Fruit fly (Drosophila melanogaster) whole organism, adult: ENCODE results near the gene CG7896.

ENCODE experiments used
- CG11617 ChIP-seq: fragments of 200-800 bp; sonication (Bioruptor generic); optimal IDR thresholded peaks from 2 replicates; lab custom pipeline; 2017; ENCODE audit warnings: mild to moderate bottlenecking, missing biosample characterization, missing genetic modification reagents, missing genetic modification characterization
- CG12768 ChIP-seq: fragments of 200-800 bp; sonication (Bioruptor generic); optimal IDR thresholded peaks from 2 replicates; lab custom pipeline; 2017; ENCODE audit warnings: missing biosample characterization, missing genetic modification characterization, mild to moderate bottlenecking, moderate library complexity, missing genetic modification reagents
- CG14711 ChIP-seq: fragments of 200-800 bp; sonication (Bioruptor generic); optimal IDR thresholded peaks from 2 replicates; lab custom pipeline; 2018; ENCODE audit warnings: missing biosample characterization, mild to moderate bottlenecking, missing genetic modification characterization, moderate library complexity
- CG1620 ChIP-seq: fragments of 200-800 bp; sonication (Bioruptor generic); optimal IDR thresholded peaks from 2 replicates; lab custom pipeline; 2016; ENCODE audit warnings: missing biosample characterization, missing genetic modification characterization
- CG33017 ChIP-seq: fragments of 200-800 bp; sonication (Bioruptor generic); optimal IDR thresholded peaks from 2 replicates; lab custom pipeline; 2018; ENCODE audit warnings: missing biosample characterization, mild to moderate bottlenecking, missing genetic modification characterization, moderate library complexity
- CG5204 ChIP-seq: fragments of 200-800 bp; sonication (Bioruptor generic); optimal IDR thresholded peaks from 2 replicates; lab custom pipeline; 2016; ENCODE audit warnings: missing biosample characterization, missing genetic modification characterization
- CG7045 ChIP-seq: fragments of 200-800 bp; sonication (Bioruptor generic); optimal IDR thresholded peaks from 2 replicates; lab custom pipeline; 2017; ENCODE audit warnings: missing biosample characterization, mild to moderate bottlenecking, missing genetic modification characterization
- CG7101 ChIP-seq: fragments of 200-800 bp; sonication (Bioruptor generic); optimal IDR thresholded peaks from 2 replicates; lab custom pipeline; 2018; ENCODE audit warnings: missing biosample characterization, mild to moderate bottlenecking, missing genetic modification characterization, moderate library complexity
- Clk ChIP-seq: fragments of 200-800 bp; sonication (Bioruptor generic); optimal IDR thresholded peaks from 2 replicates; lab custom pipeline; 2017; ENCODE audit warnings: missing biosample characterization, missing genetic modification characterization
- Crg-1 ChIP-seq: fragments of 200-800 bp; sonication (Bioruptor generic); optimal IDR thresholded peaks from 2 replicates; lab custom pipeline; 2016; ENCODE audit warnings: missing biosample characterization, missing genetic modification characterization
- Hr96 ChIP-seq: fragments of 200-800 bp; sonication (Bioruptor generic); optimal IDR thresholded peaks from 2 replicates; lab custom pipeline; 2016; ENCODE audit warnings: missing biosample characterization, missing genetic modification characterization
- Mnt ChIP-seq: fragments of 200-800 bp; sonication (Bioruptor generic); optimal IDR thresholded peaks from 2 replicates; lab custom pipeline; 2016; ENCODE audit warnings: missing biosample characterization, mild to moderate bottlenecking, missing genetic modification characterization
- bab1 ChIP-seq: fragments of 200-800 bp; sonication (Bioruptor generic); optimal IDR thresholded peaks from 3 replicates; lab custom pipeline; 2019; ENCODE audit warnings: missing biosample characterization, mild to moderate bottlenecking, missing genetic modification characterization, moderate library complexity
- cic ChIP-seq: fragments of 200-800 bp; sonication (Bioruptor generic); optimal IDR thresholded peaks from 2 replicates; lab custom pipeline; 2017; ENCODE audit warnings: missing biosample characterization, mild to moderate bottlenecking, missing genetic modification characterization, moderate library complexity
- cnc ChIP-seq, 2 experiments: fragments of >200 bp; optimal IDR thresholded peaks; 2 replicates each; lab custom pipeline; 2017
- kay ChIP-seq: fragments of 200-800 bp; sonication (Bioruptor generic); peaks from one replicate; lab custom pipeline; 2016; ENCODE audit warnings: missing biosample characterization, missing genetic modification characterization, borderline replicate concordance
- ovo ChIP-seq: fragments of 200-800 bp; sonication (Bioruptor generic); optimal IDR thresholded peaks from 2 replicates; lab custom pipeline; 2016; ENCODE audit warnings: missing biosample characterization, missing genetic modification characterization
- pad ChIP-seq: fragments of 200-800 bp; sonication (Bioruptor generic); optimal IDR thresholded peaks from 3 replicates; lab custom pipeline; 2017; ENCODE audit warnings: missing biosample characterization, missing genetic modification characterization, mild to moderate bottlenecking, moderate library complexity, missing genetic modification reagents
- tj ChIP-seq: fragments of 200-800 bp; sonication (Bioruptor generic); optimal IDR thresholded peaks from 3 replicates; lab custom pipeline; 2017; ENCODE audit warnings: missing biosample characterization, mild to moderate bottlenecking, missing genetic modification characterization, moderate library complexity
- toe ChIP-seq: fragments of 200-800 bp; sonication (Bioruptor generic); optimal IDR thresholded peaks from 2 replicates; lab custom pipeline; 2016; ENCODE audit warnings: missing biosample characterization, missing genetic modification characterization

Gene CG7896

DNA sequence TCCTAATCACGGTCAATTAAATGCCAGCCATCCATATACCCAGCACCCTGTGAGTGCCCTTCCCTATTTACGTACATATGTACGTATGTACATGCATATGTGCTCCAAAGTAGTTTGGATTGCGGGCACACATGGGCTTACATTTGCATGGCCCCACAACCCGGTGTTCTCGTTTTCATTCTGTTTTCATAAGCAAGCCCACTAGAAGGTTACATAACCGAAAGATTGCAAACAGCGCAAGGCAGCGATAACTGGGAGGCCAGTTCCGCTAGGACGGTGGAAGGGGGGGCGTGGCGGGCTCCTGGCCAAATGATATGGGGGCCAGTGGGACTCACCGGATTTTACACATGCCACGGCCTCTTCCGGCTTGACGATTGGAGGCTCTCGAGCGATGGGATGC, 31.3 kb downstream of the CG7896 start:
- TF ChIP-seq CG33017 (tag; lab: Kevin White, UChicago) (no peak), CG12768 (GFP tag; lab: Kevin White, UChicago) (no peak), Mnt (GFP tag; lab: Kevin White, UChicago) (no peak), cic (GFP tag; lab: Kevin White, UChicago) (peak; percentile 49), cnc (optimal IDR thresholded peaks at IDR 0.05; lab: Kevin White, UChicago) (no peak), CG5204 (no peak)

DNA sequence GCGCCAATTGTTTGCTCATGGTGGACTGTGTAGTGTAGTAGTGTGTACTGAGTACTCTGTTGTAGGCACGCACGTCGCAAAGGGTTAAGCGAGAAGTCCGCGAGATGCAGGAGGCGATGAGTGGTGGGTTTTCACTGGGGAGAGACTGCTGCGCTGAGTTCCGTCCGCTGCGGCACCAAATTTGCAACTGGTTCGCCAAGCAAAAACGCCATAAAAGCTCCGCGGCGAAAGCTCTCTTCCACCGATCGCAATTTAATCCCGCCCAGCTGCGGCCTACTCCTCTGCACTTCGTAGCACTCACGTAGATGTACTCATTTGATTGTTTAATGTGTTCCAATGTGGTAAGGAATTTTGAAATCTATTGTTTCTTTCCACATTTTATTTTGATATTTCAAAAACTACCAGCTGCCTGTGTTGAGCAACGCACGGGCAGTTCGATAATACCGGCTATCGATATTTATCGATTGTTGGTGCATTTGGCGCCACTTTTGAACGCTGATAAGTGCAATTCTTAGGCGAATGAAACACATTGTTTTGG, 31.8 kb downstream of the CG7896 start, which contains the start of gene CG7920:
TSS of gene CG7920 (minus strand) at position 308 of the 538 bp plus-strand sequence.
- TF ChIP-seq cnc (optimal IDR thresholded peaks at IDR 0.05; lab: Kevin White, UChicago) (peak in 1 of 2 experiments; percentile 62), kay (GFP tag; lab: Kevin White, UChicago) (no peak), CG12768 (GFP tag; lab: Kevin White, UChicago) (peak; percentile 41), ovo (GFP tag; lab: Kevin White, UChicago) (no peak), CG1620 (GFP tag; lab: Kevin White, UChicago) (peak; percentile 59), toe (GFP tag; lab: Kevin White, UChicago) (peak; percentile 7), CG14711 (tag; lab: Kevin White, UChicago) (peak; percentile 60), Crg-1 (GFP tag; lab: Kevin White, UChicago) (peak; percentile 72), tj (no peak), CG7045 (GFP tag; lab: Kevin White, UChicago) (peak; percentile 37), bab1 (GFP tag; lab: Kevin White, UChicago) (peak; percentile 83), Mnt (GFP tag; lab: Kevin White, UChicago) (peak; percentile 37), Hr96 (GFP tag; lab: Kevin White, UChicago) (peak; percentile 68), CG33017 (tag; lab: Kevin White, UChicago) (peak; percentile 45), CG5204 (no peak), CG7101 (tag; lab: Kevin White, UChicago) (peak; percentile 69), CG11617 (peak; percentile 54), pad (peak; percentile 67), cic (GFP tag; lab: Kevin White, UChicago) (peak; percentile 31), Clk (GFP tag; lab: Kevin White, UChicago) (no peak)

DNA sequence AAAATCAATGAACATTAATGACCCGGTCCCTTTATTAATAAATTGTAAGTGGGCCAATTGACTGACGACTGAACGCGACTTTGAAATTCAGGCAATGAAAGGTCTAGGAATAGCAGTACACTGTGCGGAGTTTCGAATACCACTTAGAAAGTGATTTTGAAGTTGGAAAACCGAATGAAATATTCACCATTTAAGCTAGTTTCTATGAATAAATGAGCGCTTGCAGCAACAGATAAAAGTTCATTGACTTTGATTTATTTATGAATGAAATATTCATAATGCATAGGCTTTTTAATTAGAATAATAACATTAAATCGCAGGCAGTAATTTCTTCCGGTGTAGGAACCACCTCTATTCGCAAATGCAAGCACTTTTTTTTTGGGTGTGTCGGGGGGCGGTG, 37.8 kb downstream of the CG7896 start:
- peak; percentile 89 for TF ChIP-seq tj
- TF ChIP-seq CG33017 (tag; lab: Kevin White, UChicago): no peak
- TF ChIP-seq bab1 (GFP tag; lab: Kevin White, UChicago): peak; percentile 19

DNA sequence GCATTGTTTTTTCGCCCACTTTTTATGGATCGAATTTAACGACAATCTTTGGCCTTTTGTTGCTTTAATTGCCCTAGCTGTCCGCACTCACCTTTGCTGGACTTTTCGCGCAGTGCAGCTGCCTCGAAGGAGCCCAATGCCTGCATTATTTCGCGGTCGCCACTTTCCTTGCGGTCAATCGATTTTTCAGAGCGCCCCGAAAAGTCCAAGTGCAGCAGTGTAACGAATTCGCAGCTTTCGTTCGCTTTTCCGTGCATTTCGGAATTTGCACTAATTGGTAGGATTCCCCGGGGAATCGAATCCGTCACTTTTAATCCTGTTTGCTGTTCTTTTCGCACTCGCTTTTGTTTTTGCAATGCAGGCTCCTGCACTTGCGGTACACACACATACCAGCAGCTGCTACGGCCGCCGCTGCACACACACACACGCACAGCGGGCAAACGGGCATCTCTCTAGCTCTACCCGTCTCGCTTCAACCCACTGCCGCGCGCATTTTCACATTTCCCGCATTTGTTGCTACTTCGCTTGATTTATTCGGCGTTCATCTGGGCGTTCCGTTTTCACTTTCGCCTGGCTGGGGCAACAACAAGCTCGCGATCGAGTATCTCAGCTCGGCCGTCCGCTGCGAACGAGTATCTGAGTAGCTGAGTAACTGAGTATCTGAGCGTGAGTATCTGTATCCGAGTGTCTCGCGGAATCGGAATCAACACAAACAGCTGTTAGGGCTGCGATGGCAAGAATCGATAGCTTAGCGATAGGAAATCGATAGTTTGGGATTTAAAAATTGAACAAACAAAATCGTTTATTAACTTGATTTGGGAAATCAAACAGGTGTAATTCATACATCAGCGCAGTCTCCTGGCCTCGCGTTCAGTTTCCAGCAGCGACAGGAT, 38.6 kb downstream of the CG7896 start, which contains the start of gene Mgat2:
TSS of gene Mgat2 (minus strand) at position 663 of the 893 bp plus-strand sequence.
- TF ChIP-seq cic (GFP tag; lab: Kevin White, UChicago): peak; percentile 85
- peak; percentile 67 for TF ChIP-seq CG12768 (GFP tag; lab: Kevin White, UChicago)
- peak; percentile 75 for TF ChIP-seq Mnt (GFP tag; lab: Kevin White, UChicago)
- peak; percentile 65 for TF ChIP-seq CG33017 (tag; lab: Kevin White, UChicago)
- TF ChIP-seq toe (GFP tag; lab: Kevin White, UChicago): no peak
- no peak for TF ChIP-seq CG14711 (tag; lab: Kevin White, UChicago)
- TF ChIP-seq CG11617: peak; percentile 53
- TF ChIP-seq kay (GFP tag; lab: Kevin White, UChicago): no peak
- TF ChIP-seq CG7101 (tag; lab: Kevin White, UChicago): peak; percentile 42
- TF ChIP-seq pad: no peak
- TF ChIP-seq CG7045 (GFP tag; lab: Kevin White, UChicago): peak; percentile 50
- TF ChIP-seq bab1 (GFP tag; lab: Kevin White, UChicago): peak; percentile 41
- no peak for TF ChIP-seq Crg-1 (GFP tag; lab: Kevin White, UChicago)
- TF ChIP-seq Hr96 (GFP tag; lab: Kevin White, UChicago): peak; percentile 72
- TF ChIP-seq tj: peak; percentile 28
- no peak for TF ChIP-seq Clk (GFP tag; lab: Kevin White, UChicago)

DNA sequence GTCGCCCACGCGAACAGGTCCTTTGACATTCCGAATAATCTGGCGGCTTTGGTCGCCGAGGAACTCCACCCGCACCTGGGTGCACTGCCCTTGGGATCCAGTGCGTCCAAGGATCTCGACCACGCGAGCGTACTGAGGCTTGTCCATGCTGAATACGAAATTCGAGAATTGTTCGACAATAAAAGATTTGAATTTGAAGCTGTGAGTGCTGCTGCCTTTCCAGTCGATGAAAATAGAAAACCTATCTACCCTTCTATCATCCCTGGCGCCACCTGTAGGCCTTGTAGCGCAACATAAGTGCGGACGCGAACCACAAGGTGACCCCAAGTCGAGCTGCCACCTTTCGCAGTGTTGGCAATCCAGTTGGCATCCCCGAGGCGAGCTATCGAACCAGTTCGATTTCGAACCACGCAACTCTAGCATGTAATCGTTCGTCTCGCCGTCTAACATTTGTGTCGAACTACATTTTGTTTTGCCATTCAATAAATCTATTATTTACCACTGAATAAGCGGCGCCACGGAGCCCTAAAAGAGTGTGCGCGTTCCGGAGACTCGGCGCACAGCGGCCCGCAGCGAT, 39.3 kb downstream of the CG7896 start, which contains the start of the genes RpS28a and Axn:
TSS of gene RpS28a (minus strand) at position 197 of the 577 bp plus-strand sequence.
TSS of gene Axn (plus strand) at position 391 of the 577 bp plus-strand sequence.
- TF ChIP-seq CG14711 (tag; lab: Kevin White, UChicago) (peak; percentile 57), bab1 (GFP tag; lab: Kevin White, UChicago) (no peak), CG1620 (GFP tag; lab: Kevin White, UChicago) (no peak), Crg-1 (GFP tag; lab: Kevin White, UChicago) (no peak), cnc (optimal IDR thresholded peaks at IDR 0.05; lab: Kevin White, UChicago) (no peak), Mnt (GFP tag; lab: Kevin White, UChicago) (peak; percentile 5)
